Worm (Caenorhabditis elegans) whole organism, L4/young adult: ENCODE measurements around the gene cyld-1.

Experiments
- W03F9.2 ChIP-seq: fragments of 150-350 bp; optimal IDR thresholded peaks from 2 replicates; lab custom pipeline; 2014; ENCODE audit warnings: missing biosample characterization, missing genetic modification characterization
- him-1 ChIP-seq: sonication (generic microtip); optimal IDR thresholded peaks from 2 replicates; lab custom pipeline; 2016; ENCODE audit warnings: missing genotype, missing genetic modification reagents, missing genetic modification characterization, missing compliant biosample characterization

ce11 chrIII:9908769-9909168, 1.7 kb downstream of the cyld-1 start:
- no peak for TF ChIP-seq W03F9.2 (tag; lab: Kevin White, UChicago)
- TF ChIP-seq him-1 (tag; lab: Kevin White, UChicago), result no peak
